Worm (Caenorhabditis elegans) whole organism, L4 larva: ENCODE measurements around the gene B0280.7.

Experiments
- F10B5.3 ChIP-seq: sonication (generic microtip); optimal IDR thresholded peaks from 2 replicates; lab custom pipeline; 2016; ENCODE audit warnings: mild to moderate bottlenecking, missing genetic modification characterization, missing compliant biosample characterization
- F49E8.2 ChIP-seq: sonication (generic microtip); optimal IDR thresholded peaks from 2 replicates; lab custom pipeline; 2016; ENCODE audit warnings: missing compliant biosample characterization, mild to moderate bottlenecking, missing genetic modification characterization, borderline replicate concordance
- T26A8.4 ChIP-seq: fragments of 200-800 bp; sonication (Bioruptor generic); IDR thresholded peaks from 2 replicates; pipeline ENCODE4 v1.3.6; 2022; ENCODE audit warnings: missing genetic modification characterization, missing compliant biosample characterization
- Y48G9A.11 ChIP-seq: fragments of 200-800 bp; sonication (Bioruptor generic); IDR thresholded peaks from 2 replicates; pipeline ENCODE4 v1.3.6; 2022; ENCODE audit warnings: missing genetic modification reagents, missing genetic modification characterization, missing compliant biosample characterization
- Y75B8A.6 ChIP-seq: fragments of 200-800 bp; sonication (Bioruptor generic); IDR thresholded peaks from 2 replicates; pipeline ENCODE4 v1.3.6; 2022; ENCODE audit warnings: missing genetic modification reagents, missing genetic modification characterization, missing compliant biosample characterization
- aha-1 ChIP-seq: fragments of 150-350 bp; peaks from one replicate; lab custom pipeline; 2014; ENCODE audit warnings: missing biosample characterization, missing genetic modification characterization
- ama-1 ChIP-seq: fragments of 150-350 bp; optimal IDR thresholded peaks from 2 replicates; lab custom pipeline; 2014; ENCODE audit warnings: inconsistent platforms, mixed read lengths
- arid-1 ChIP-seq: fragments of 200-800 bp; sonication (Bioruptor generic); conservative IDR thresholded peaks from 2 replicates; pipeline ENCODE4 v1.3.6; 2022; ENCODE audit warnings: missing genetic modification reagents, missing genetic modification characterization, missing compliant biosample characterization
- ceh-28 ChIP-seq: fragments of 150-350 bp; optimal IDR thresholded peaks from 2 replicates; lab custom pipeline; 2014; ENCODE audit warnings: missing biosample characterization, missing genetic modification reagents, missing genetic modification characterization
- daf-16 ChIP-seq, 3 experiments: sonication (generic microtip); optimal IDR thresholded peaks; 2 replicates each; lab custom pipeline; 2016 to 2017; ENCODE audit warnings: missing genetic modification characterization in 3 of 3, missing genetic modification reagents in 3 of 3, mild to moderate bottlenecking in 2 of 3, missing compliant biosample characterization in 2 of 3, missing biosample characterization in 1 of 3, moderate library complexity in 1 of 3
- daf-19 ChIP-seq: fragments of 200-800 bp; sonication (Bioruptor generic); conservative IDR thresholded peaks from 2 replicates; pipeline ENCODE4 v1.3.6; 2022; ENCODE audit warnings: missing genetic modification characterization, missing compliant biosample characterization
- dmd-6 ChIP-seq: fragments of 200-800 bp; sonication (Bioruptor generic); IDR thresholded peaks from 2 replicates; pipeline ENCODE4 v1.3.6; 2022; ENCODE audit warnings: missing genetic modification reagents, missing genetic modification characterization, missing compliant biosample characterization
- dmd-8 ChIP-seq: fragments of 200-800 bp; sonication (Bioruptor generic); IDR thresholded peaks from 2 replicates; pipeline ENCODE4 v1.3.6; 2022; ENCODE audit warnings: missing genetic modification characterization, missing compliant biosample characterization
- dpl-1 ChIP-seq: fragments of 150-350 bp; optimal IDR thresholded peaks from 2 replicates; lab custom pipeline; 2014; ENCODE audit warnings: missing biosample characterization, missing genetic modification reagents, missing genetic modification characterization
- duxl-1 ChIP-seq: sonication (generic microtip); optimal IDR thresholded peaks from 2 replicates; lab custom pipeline; 2016; ENCODE audit warnings: mild to moderate bottlenecking, missing genetic modification characterization, moderate library complexity, missing compliant biosample characterization; ENCODE audit not compliant: poor library complexity
- dve-1 ChIP-seq: sonication (generic microtip); optimal IDR thresholded peaks from 2 replicates; lab custom pipeline; 2017; ENCODE audit warnings: antibody characterized with exemption, mild to moderate bottlenecking, missing genetic modification characterization, missing compliant biosample characterization; ENCODE audit not compliant: insufficient read depth
- egl-43 ChIP-seq: fragments of 200-800 bp; sonication (Bioruptor generic); IDR thresholded peaks from 2 replicates; pipeline ENCODE4 v1.3.6; 2022; ENCODE audit warnings: missing genetic modification reagents, missing genetic modification characterization, missing compliant biosample characterization
- hif-1 ChIP-seq, 2 experiments: sonication (generic microtip); optimal IDR thresholded peaks; 2 replicates each; lab custom pipeline; 2016 to 2017; ENCODE audit warnings: missing compliant biosample characterization in 2 of 2, missing genetic modification characterization in 2 of 2, missing genetic modification reagents in 2 of 2, missing genotype in 2 of 2, mild to moderate bottlenecking in 1 of 2
- hlh-11 ChIP-seq: fragments of 200-800 bp; sonication (Bioruptor generic); optimal IDR thresholded peaks from 2 replicates; lab custom pipeline; 2018; ENCODE audit warnings: mild to moderate bottlenecking, missing genetic modification characterization, missing compliant biosample characterization
- hlh-30 ChIP-seq: sonication (generic microtip); optimal IDR thresholded peaks from 2 replicates; lab custom pipeline; 2017; ENCODE audit warnings: antibody characterized with exemption, mild to moderate bottlenecking, missing genetic modification characterization, missing compliant biosample characterization; ENCODE audit not compliant: insufficient read depth
- hmg-1.1 ChIP-seq: fragments of 200-800 bp; sonication (Bioruptor generic); IDR thresholded peaks from 2 replicates; pipeline ENCODE4 v1.3.6; 2022; ENCODE audit warnings: missing genetic modification reagents, missing genetic modification characterization, missing compliant biosample characterization
- jun-1 ChIP-seq: fragments of 150-350 bp; optimal IDR thresholded peaks from 2 replicates; lab custom pipeline; 2014; ENCODE audit warnings: missing biosample characterization, missing genetic modification reagents, missing genetic modification characterization
- lin-13 ChIP-seq: fragments of 150-350 bp; optimal IDR thresholded peaks from 2 replicates; lab custom pipeline; 2014; ENCODE audit warnings: missing biosample characterization, missing genetic modification reagents, missing genetic modification characterization
- lin-38 ChIP-seq: fragments of 200-800 bp; sonication (Bioruptor generic); IDR thresholded peaks from 2 replicates; pipeline ENCODE4 v1.3.6; 2022; ENCODE audit warnings: missing genetic modification reagents, missing genetic modification characterization, missing compliant biosample characterization
- lsy-2 ChIP-seq, 2 experiments: fragments of 150-350 bp in 1 of 2; sonication (generic microtip) in 1 of 2; optimal IDR thresholded peaks; 2 replicates each; lab custom pipeline; 2014 to 2017; ENCODE audit warnings: missing biosample characterization in 2 of 2, missing genetic modification characterization in 2 of 2
- madf-5 ChIP-seq, 2 experiments: fragments of 200-800 bp; sonication (Bioruptor generic); IDR thresholded peaks; 2 replicates each; pipeline ENCODE4 v1.3.6; 2022; ENCODE audit warnings: missing compliant biosample characterization in 2 of 2, missing genetic modification characterization in 2 of 2
- mdt-29 ChIP-seq: fragments of 200-800 bp; sonication (Bioruptor generic); IDR thresholded peaks from 2 replicates; pipeline ENCODE4 v1.3.6; 2022; ENCODE audit warnings: missing genetic modification reagents, missing genetic modification characterization, missing compliant biosample characterization
- mes-2 ChIP-seq: sonication (generic microtip); optimal IDR thresholded peaks from 2 replicates; lab custom pipeline; 2016; ENCODE audit warnings: missing genotype, mild to moderate bottlenecking, missing genetic modification characterization, missing compliant biosample characterization; ENCODE audit not compliant: poor library complexity, severe bottlenecking
- mxl-3 ChIP-seq: fragments of 200-800 bp; sonication (Bioruptor generic); optimal IDR thresholded peaks from 2 replicates; lab custom pipeline; 2018; ENCODE audit warnings: mild to moderate bottlenecking, missing genetic modification characterization, missing compliant biosample characterization
- nhr-102 ChIP-seq: sonication (generic microtip); optimal IDR thresholded peaks from 2 replicates; lab custom pipeline; 2016; ENCODE audit warnings: mild to moderate bottlenecking, missing genetic modification characterization, moderate library complexity, missing compliant biosample characterization
- nhr-25 ChIP-seq: sonication (generic microtip); optimal IDR thresholded peaks from 2 replicates; lab custom pipeline; 2017; ENCODE audit warnings: missing genetic modification characterization, mild to moderate bottlenecking, missing compliant biosample characterization, antibody characterized with exemption, moderate library complexity, borderline replicate concordance; ENCODE audit not compliant: insufficient read depth
- nhr-28 ChIP-seq: fragments of 150-350 bp; optimal IDR thresholded peaks from 2 replicates; lab custom pipeline; 2014; ENCODE audit warnings: missing biosample characterization, missing genetic modification characterization
- nhr-41 ChIP-seq: fragments of 200-800 bp; sonication (Bioruptor generic); IDR thresholded peaks from 2 replicates; pipeline ENCODE4 v1.3.6; 2022; ENCODE audit warnings: missing genetic modification reagents, missing genetic modification characterization, missing compliant biosample characterization
- nhr-42 ChIP-seq: fragments of 200-800 bp; sonication (Bioruptor generic); IDR thresholded peaks from 2 replicates; pipeline ENCODE4 v1.3.6; 2022; ENCODE audit warnings: missing genetic modification characterization, missing compliant biosample characterization
- php-3 ChIP-seq: fragments of 200-800 bp; sonication (Bioruptor generic); IDR thresholded peaks from 2 replicates; pipeline ENCODE4 v1.3.6; 2022; ENCODE audit warnings: missing genetic modification reagents, missing genetic modification characterization, missing compliant biosample characterization
- pqm-1 ChIP-seq: sonication (generic microtip); optimal IDR thresholded peaks from 2 replicates; lab custom pipeline; 2017; ENCODE audit warnings: missing biosample characterization, missing genetic modification characterization
- set-16 ChIP-seq: fragments of 200-800 bp; sonication (Bioruptor generic); IDR thresholded peaks from 2 replicates; pipeline ENCODE4 v1.3.6; 2022; ENCODE audit warnings: missing genetic modification reagents, missing genetic modification characterization, missing compliant biosample characterization
- skn-1 ChIP-seq: fragments of 150-350 bp; optimal IDR thresholded peaks from 2 replicates; lab custom pipeline; 2014; ENCODE audit warnings: missing biosample characterization, missing genetic modification characterization
- snpc-1.2 ChIP-seq: fragments of 200-800 bp; sonication (Bioruptor generic); IDR thresholded peaks from 2 replicates; pipeline ENCODE4 v1.3.6; 2022; ENCODE audit warnings: missing genetic modification reagents, missing genetic modification characterization, missing compliant biosample characterization
- snpc-4 ChIP-seq: fragments of 150-350 bp; optimal IDR thresholded peaks from 2 replicates; lab custom pipeline; 2014; ENCODE audit warnings: missing biosample characterization, missing genetic modification characterization
- unc-130 ChIP-seq: sonication (generic microtip); optimal IDR thresholded peaks from 2 replicates; lab custom pipeline; 2016; ENCODE audit warnings: missing genetic modification reagents, missing genetic modification characterization, missing compliant biosample characterization
- unc-62 ChIP-seq, 3 experiments: fragments of 150-350 bp in 1 of 3; sonication (generic microtip); optimal IDR thresholded peaks in 2 of 3; peaks in 1 of 3; 1 replicate in 1 of 3; 2 replicates in 2 of 3; lab custom pipeline; 2014 to 2017; ENCODE audit warnings: missing biosample characterization in 3 of 3, missing genetic modification characterization in 3 of 3, missing genetic modification reagents in 3 of 3, missing genotype in 1 of 3
- zip-11 ChIP-seq: fragments of 200-800 bp; sonication (Bioruptor generic); IDR thresholded peaks from 2 replicates; pipeline ENCODE4 v1.3.6; 2022; ENCODE audit warnings: missing genetic modification characterization, missing compliant biosample characterization
- ztf-7 ChIP-seq: fragments of 150-350 bp; optimal IDR thresholded peaks from 2 replicates; lab custom pipeline; 2014; ENCODE audit warnings: missing biosample characterization, missing genetic modification characterization

B0280.7 gene

ce11 chrIII:7141285-7141715 lies 29.6 kb upstream of the B0280.7 start (continued):
- TF ChIP-seq dmd-6 (GFP tag; lab: Robert Waterston, UW) (peak; percentile 70), set-16 (no peak), ztf-7 (tag; lab: Kevin White, UChicago) (peak; percentile 38), daf-16 (GFP tag; optimal IDR thresholded peaks at IDR 0.05; lab: Kevin White, UChicago) (peak; percentile 50 to 53), daf-16 (tag; optimal IDR thresholded peaks at IDR 0.05; lab: Kevin White, UChicago) (peak; percentile 78), snpc-4 (tag; lab: Kevin White, UChicago) (peak; percentile 88), hif-1 (tag; optimal IDR thresholded peaks at IDR 0.05; lab: Kevin White, UChicago) (peak in 1 of 2 experiments; percentile 15), nhr-25 (tag; lab: Kevin White, UChicago) (no peak), nhr-41 (GFP tag; lab: Robert Waterston, UW) (no peak), mxl-3 (GFP tag; lab: Kevin White, UChicago) (peak; percentile 68), nhr-28 (tag; lab: Kevin White, UChicago) (peak; percentile 57), Y48G9A.11 (GFP tag; lab: Robert Waterston, UW) (peak; percentile 84), dve-1 (tag; lab: Kevin White, UChicago) (peak; percentile 97), php-3 (peak; percentile 89), nhr-42 (GFP tag; lab: Robert Waterston, UW) (peak; percentile 68; the same call in 1 of the 2 replicates), hmg-1.1 (GFP tag; lab: Robert Waterston, UW) (peak; percentile 27; the same call in 1 of the 2 replicates), mdt-29 (peak; percentile 84; the same call in 1 of the 2 replicates), Y75B8A.6 (peak; percentile 69; the same call in 1 of the 2 replicates), skn-1 (tag; lab: Kevin White, UChicago) (no peak), snpc-1.2 (GFP tag; lab: Robert Waterston, UW) (peak; percentile 69)

ce11 chrIII:7140228-7140710 lies 28.6 kb upstream of the B0280.7 start:
- TF ChIP-seq lin-13 (GFP tag; lab: Kevin White, UChicago) (no peak), ama-1 (peak; percentile 69), ceh-28 (no peak), unc-62 (GFP tag; optimal IDR thresholded peaks at IDR 0.05 in 1 of 2; lab: Kevin White, UChicago) (no peak), unc-62 (tag; optimal IDR thresholded peaks at IDR 0.05; lab: Kevin White, UChicago) (no peak), hlh-30 (tag; lab: Kevin White, UChicago) (peak; percentile 32), daf-19 (0 out of 2 replicates have a peak, but pooled peaks have one; percentile 34), snpc-4 (tag; lab: Kevin White, UChicago) (peak; percentile 82), T26A8.4 (GFP tag; lab: Robert Waterston, UW) (peak; percentile 88), madf-5 (GFP tag; IDR thresholded peaks at IDR 0.05; lab: Robert Waterston, UW) (no peak), lsy-2 (tag; optimal IDR thresholded peaks at IDR 0.05; lab: Kevin White, UChicago) (peak in 1 of 2 experiments; percentile 56), lin-38 (GFP tag; lab: Robert Waterston, UW) (peak; percentile 56), dpl-1 (GFP tag; lab: Kevin White, UChicago) (peak; percentile 12), mes-2 (tag; lab: Kevin White, UChicago) (peak; percentile 71), unc-130 (GFP tag; lab: Kevin White, UChicago) (peak; percentile 35), egl-43 (GFP tag; lab: Robert Waterston, UW) (peak; percentile 60; the same call in 1 of the 2 replicates), dve-1 (tag; lab: Kevin White, UChicago) (peak; percentile 28), Y48G9A.11 (GFP tag; lab: Robert Waterston, UW) (peak; percentile 68), jun-1 (no peak), ztf-7 (tag; lab: Kevin White, UChicago) (no peak), hlh-11 (peak; percentile 33), mdt-29 (peak; percentile 80), daf-16 (GFP tag; optimal IDR thresholded peaks at IDR 0.05; lab: Kevin White, UChicago) (no peak), daf-16 (tag; optimal IDR thresholded peaks at IDR 0.05; lab: Kevin White, UChicago) (peak; percentile 25), zip-11 (GFP tag; lab: Robert Waterston, UW) (no peak), aha-1 (tag; lab: Kevin White, UChicago) (peak; percentile 79), arid-1 (peak; percentile 53), duxl-1 (tag; lab: Kevin White, UChicago) (peak; percentile 23), pqm-1 (no peak), nhr-102 (tag; lab: Kevin White, UChicago) (peak; percentile 57), F10B5.3 (peak; percentile 24), F49E8.2 (tag; lab: Kevin White, UChicago) (peak; percentile 66), snpc-1.2 (GFP tag; lab: Robert Waterston, UW) (peak; percentile 50; the same call in 1 of the 2 replicates), dmd-8 (GFP tag; lab: Robert Waterston, UW) (peak; percentile 68; the same call in 1 of the 2 replicates)
